Fruit fly (Drosophila melanogaster) whole organism, embryonic: ENCODE data around the gene AcCoAS.

ENCODE experiments used
- Ada2b ChIP-seq: fragments of 200-800 bp; sonication (Bioruptor generic); IDR thresholded peaks from 2 replicates; pipeline ENCODE4 v1.3.6; 2022; ENCODE audit warnings: missing biosample characterization, missing genetic modification characterization
- C15 ChIP-seq: fragments of 200-800 bp; sonication (Bioruptor generic); IDR thresholded peaks from 3 replicates; pipeline ENCODE4 v1.3.6; 2022; ENCODE audit warnings: missing biosample characterization, missing genetic modification characterization
- CG12236 ChIP-seq: fragments of 200-800 bp; sonication (Bioruptor generic); optimal IDR thresholded peaks from 2 replicates; lab custom pipeline; 2016; ENCODE audit warnings: missing biosample characterization, missing genetic modification characterization
- CG12769 ChIP-seq: fragments of 200-800 bp; sonication (Bioruptor generic); optimal IDR thresholded peaks from 2 replicates; lab custom pipeline; 2019; ENCODE audit warnings: missing biosample characterization, mild to moderate bottlenecking, missing genetic modification characterization, moderate library complexity
- CG13775 ChIP-seq: fragments of 200-800 bp; sonication (Bioruptor generic); optimal IDR thresholded peaks from 3 replicates; lab custom pipeline; 2017; ENCODE audit warnings: missing biosample characterization, mild to moderate bottlenecking, missing genetic modification characterization
- CG14965 ChIP-seq: fragments of 200-800 bp; sonication (Bioruptor generic); optimal IDR thresholded peaks from 2 replicates; lab custom pipeline; 2016; ENCODE audit warnings: missing biosample characterization, missing genetic modification characterization, borderline replicate concordance
- CG16815 ChIP-seq: fragments of 200-800 bp; sonication (Bioruptor generic); optimal IDR thresholded peaks from 3 replicates; lab custom pipeline; 2017; ENCODE audit warnings: missing biosample characterization, mild to moderate bottlenecking, missing genetic modification characterization
- CG18764 ChIP-seq: fragments of 200-800 bp; sonication (Bioruptor generic); optimal IDR thresholded peaks from 3 replicates; lab custom pipeline; 2016; ENCODE audit warnings: missing biosample characterization, missing genetic modification characterization
- CG2875 ChIP-seq: fragments of 200-800 bp; sonication (Bioruptor generic); optimal IDR thresholded peaks from 2 replicates; lab custom pipeline; 2017; ENCODE audit warnings: missing biosample characterization, mild to moderate bottlenecking, missing genetic modification characterization, missing genetic modification reagents
- CG34376 ChIP-seq: fragments of 200-800 bp; sonication (Bioruptor generic); optimal IDR thresholded peaks from 2 replicates; lab custom pipeline; 2018; ENCODE audit warnings: missing biosample characterization, mild to moderate bottlenecking, missing genetic modification characterization
- CG3995 ChIP-seq: fragments of 200-800 bp; sonication (Bioruptor generic); optimal IDR thresholded peaks from 3 replicates; lab custom pipeline; 2016; ENCODE audit warnings: missing biosample characterization, missing genetic modification characterization
- CG4328 ChIP-seq: fragments of 200-800 bp; sonication (Bioruptor generic); optimal IDR thresholded peaks from 3 replicates; lab custom pipeline; 2017; ENCODE audit warnings: missing biosample characterization, missing genetic modification reagents, missing genetic modification characterization
- CG6765 ChIP-seq: fragments of 200-800 bp; sonication (Bioruptor generic); optimal IDR thresholded peaks from 3 replicates; lab custom pipeline; 2017; ENCODE audit warnings: missing biosample characterization, mild to moderate bottlenecking, missing genetic modification characterization
- CG7357 ChIP-seq: fragments of 200-800 bp; sonication (Bioruptor generic); IDR thresholded peaks from 3 replicates; pipeline ENCODE4 v1.3.6; 2022; ENCODE audit warnings: missing biosample characterization, missing genetic modification characterization
- CG8359 ChIP-seq: fragments of 200-800 bp; sonication (Bioruptor generic); optimal IDR thresholded peaks from 2 replicates; lab custom pipeline; 2017; ENCODE audit warnings: missing biosample characterization, mild to moderate bottlenecking, missing genetic modification characterization, borderline replicate concordance
- CG9215 ChIP-seq: fragments of 200-800 bp; sonication (Bioruptor generic); IDR thresholded peaks from 2 replicates; pipeline ENCODE4 v1.3.6; 2022; ENCODE audit warnings: missing biosample characterization, missing genetic modification characterization
- CrebB ChIP-seq: fragments of 200-800 bp; sonication (Bioruptor generic); optimal IDR thresholded peaks from 3 replicates; lab custom pipeline; 2018; ENCODE audit warnings: missing biosample characterization, mild to moderate bottlenecking, missing genetic modification characterization
- Dbx ChIP-seq: fragments of 200-800 bp; sonication (Bioruptor generic); IDR thresholded peaks from 3 replicates; pipeline ENCODE4 v1.3.6; 2022; ENCODE audit warnings: missing biosample characterization, missing genetic modification characterization
- Dip3 ChIP-seq: fragments of 200-800 bp; sonication (Bioruptor generic); optimal IDR thresholded peaks from 3 replicates; lab custom pipeline; 2016; ENCODE audit warnings: missing biosample characterization, missing genetic modification characterization
- Ets97D ChIP-seq: fragments of 200-800 bp; sonication (Bioruptor generic); optimal IDR thresholded peaks from 3 replicates; lab custom pipeline; 2016; ENCODE audit warnings: missing biosample characterization, missing genetic modification characterization
- Fer3 ChIP-seq: fragments of 200-800 bp; sonication (Bioruptor generic); optimal IDR thresholded peaks from 2 replicates; lab custom pipeline; 2018; ENCODE audit warnings: missing biosample characterization, mild to moderate bottlenecking, missing genetic modification characterization, moderate library complexity
- HmgD ChIP-seq: fragments of 200-800 bp; sonication (Bioruptor generic); optimal IDR thresholded peaks from 3 replicates; lab custom pipeline; 2016; ENCODE audit warnings: missing biosample characterization, missing genetic modification characterization
- Hr78 ChIP-seq, 2 experiments: fragments of 200-800 bp in 1 of 2; fragments of >200 bp in 1 of 2; sonication (Bioruptor generic) in 1 of 2; optimal IDR thresholded peaks; 2 replicates each; lab custom pipeline; 2017 to 2019; ENCODE audit warnings: missing biosample characterization in 2 of 2, missing genetic modification characterization in 2 of 2, mild to moderate bottlenecking in 1 of 2, moderate library complexity in 1 of 2
- Mes4 ChIP-seq: fragments of 200-800 bp; sonication (Bioruptor generic); optimal IDR thresholded peaks from 2 replicates; lab custom pipeline; 2016; ENCODE audit warnings: missing biosample characterization, missing genetic modification characterization
- Oaz ChIP-seq: fragments of 200-800 bp; sonication (Bioruptor generic); IDR thresholded peaks from 2 replicates; pipeline ENCODE4 v1.3.6; 2022; ENCODE audit warnings: missing biosample characterization, missing genetic modification characterization
- Rfx ChIP-seq: fragments of 200-800 bp; sonication (Bioruptor generic); IDR thresholded peaks from 2 replicates; pipeline ENCODE4 v1.3.6; 2022; ENCODE audit warnings: missing biosample characterization, missing genetic modification characterization
- Sin3A ChIP-seq: fragments of >200 bp; optimal IDR thresholded peaks from 2 replicates; lab custom pipeline; 2018
- Ssrp ChIP-seq: fragments of 200-800 bp; sonication (Bioruptor generic); optimal IDR thresholded peaks from 2 replicates; lab custom pipeline; 2018; ENCODE audit warnings: missing biosample characterization, mild to moderate bottlenecking, missing genetic modification characterization, moderate library complexity
- ash1 ChIP-seq: fragments of 200-800 bp; sonication (Bioruptor generic); optimal IDR thresholded peaks from 2 replicates; lab custom pipeline; 2018; ENCODE audit warnings: missing biosample characterization, mild to moderate bottlenecking, missing genetic modification characterization
- btn ChIP-seq: fragments of 200-800 bp; sonication (Bioruptor generic); optimal IDR thresholded peaks from 2 replicates; lab custom pipeline; 2016; ENCODE audit warnings: missing biosample characterization, missing genetic modification characterization
- chif ChIP-seq, 2 experiments: fragments of 200-800 bp; sonication (Bioruptor generic); optimal IDR thresholded peaks; 3 replicates each; lab custom pipeline; 2016; ENCODE audit warnings: missing biosample characterization in 2 of 2, missing genetic modification characterization in 2 of 2
- dpn ChIP-seq, 2 experiments: fragments of 200-800 bp; sonication (Bioruptor generic); optimal IDR thresholded peaks; 3 replicates each; lab custom pipeline; 2016; ENCODE audit warnings: missing biosample characterization in 2 of 2, missing genetic modification characterization in 2 of 2
- emc ChIP-seq: fragments of 200-800 bp; sonication (Bioruptor generic); optimal IDR thresholded peaks from 2 replicates; lab custom pipeline; 2016; ENCODE audit warnings: missing biosample characterization, missing genetic modification characterization
- gfzf ChIP-seq: fragments of 200-800 bp; sonication (Bioruptor generic); optimal IDR thresholded peaks from 2 replicates; lab custom pipeline; 2016; ENCODE audit warnings: missing biosample characterization, mild to moderate bottlenecking, missing genetic modification characterization, moderate library complexity
- gro ChIP-seq: fragments of 200-800 bp; sonication (Bioruptor generic); optimal IDR thresholded peaks from 2 replicates; lab custom pipeline; 2016; ENCODE audit warnings: missing biosample characterization, missing genetic modification characterization
- gsb ChIP-seq: fragments of 200-800 bp; sonication (Bioruptor generic); IDR thresholded peaks from 2 replicates; pipeline ENCODE4 v1.3.6; 2022; ENCODE audit warnings: missing biosample characterization, missing genetic modification characterization
- inv ChIP-seq: fragments of 200-800 bp; sonication (Bioruptor generic); IDR thresholded peaks from 2 replicates; pipeline ENCODE4 v1.3.6; 2022; ENCODE audit warnings: missing biosample characterization, missing genetic modification characterization; ENCODE audit not compliant: partially characterized antibody
- oc ChIP-seq: fragments of 200-800 bp; sonication (Bioruptor generic); optimal IDR thresholded peaks from 2 replicates; lab custom pipeline; 2018; ENCODE audit warnings: missing biosample characterization, mild to moderate bottlenecking, missing genetic modification characterization, moderate library complexity
- onecut ChIP-seq: fragments of 200-800 bp; sonication (Bioruptor generic); IDR thresholded peaks from 2 replicates; pipeline ENCODE4 v1.3.6; 2022; ENCODE audit warnings: missing biosample characterization, missing genetic modification characterization
- otp ChIP-seq: fragments of 200-800 bp; sonication (Bioruptor generic); IDR thresholded peaks from 3 replicates; pipeline ENCODE4, ENCODE4 v1.3.6; 2022; ENCODE audit warnings: missing biosample characterization, missing genetic modification characterization
- pum ChIP-seq: fragments of 200-800 bp; sonication (Bioruptor generic); optimal IDR thresholded peaks from 2 replicates; lab custom pipeline; 2016; ENCODE audit warnings: missing biosample characterization, missing genetic modification characterization
- repo ChIP-seq: fragments of 200-800 bp; sonication (Bioruptor generic); optimal IDR thresholded peaks from 2 replicates; lab custom pipeline; 2016; ENCODE audit warnings: missing biosample characterization, missing genetic modification characterization
- ro ChIP-seq: fragments of 200-800 bp; sonication (Bioruptor generic); IDR thresholded peaks from 2 replicates; pipeline ENCODE4 v1.3.6; 2022; ENCODE audit warnings: missing biosample characterization, missing genetic modification characterization
- row ChIP-seq: fragments of 200-800 bp; sonication (Bioruptor generic); IDR thresholded peaks from 3 replicates; pipeline ENCODE4 v1.3.6; 2022; ENCODE audit warnings: missing biosample characterization, missing genetic modification characterization
- salm ChIP-seq: fragments of 200-800 bp; sonication (Bioruptor generic); optimal IDR thresholded peaks from 2 replicates; lab custom pipeline; 2018; ENCODE audit warnings: missing biosample characterization, mild to moderate bottlenecking, missing genetic modification characterization
- sens ChIP-seq: fragments of 200-800 bp; sonication (Bioruptor generic); peaks from one replicate; lab custom pipeline; 2016; ENCODE audit warnings: missing biosample characterization, missing genetic modification characterization
- sim ChIP-seq: fragments of 200-800 bp; sonication (Bioruptor generic); IDR thresholded peaks from 2 replicates; pipeline ENCODE4 v1.3.6; 2022; ENCODE audit warnings: missing biosample characterization, missing genetic modification characterization
- sna ChIP-seq: fragments of 200-800 bp; sonication (Bioruptor generic); IDR thresholded peaks from 2 replicates; pipeline ENCODE4 v1.3.6; 2022; ENCODE audit warnings: missing biosample characterization, missing genetic modification characterization; ENCODE audit not compliant: partially characterized antibody
- sug ChIP-seq: fragments of 200-800 bp; optimal IDR thresholded peaks from 2 replicates; lab custom pipeline; 2019; ENCODE audit warnings: missing biosample characterization, mild to moderate bottlenecking, missing genetic modification characterization, moderate library complexity
- tx ChIP-seq: fragments of 200-800 bp; sonication (Bioruptor generic); optimal IDR thresholded peaks from 2 replicates; lab custom pipeline; 2016; ENCODE audit warnings: missing biosample characterization, missing genetic modification characterization
- wdn ChIP-seq: fragments of 200-800 bp; sonication (Bioruptor generic); IDR thresholded peaks from 2 replicates; pipeline ENCODE4 v1.3.6; 2022; ENCODE audit warnings: missing biosample characterization, missing genetic modification characterization
- yki ChIP-seq: fragments of >200 bp; optimal IDR thresholded peaks from 3 replicates; lab custom pipeline; 2018

Gene AcCoAS

dm6 chr3L:21304400-21304799, 24.4 kb upstream of the AcCoAS start, which contains the start of the genes CG11309 and CG7632 (continued):
- TF ChIP-seq HmgD (GFP tag; lab: Kevin White, UChicago) (peak; percentile 97), inv (GFP tag; lab: Robert Waterston, UW) (no peak), chif (GFP tag; optimal IDR thresholded peaks at IDR 0.05; lab: Kevin White, UChicago) (peak; percentile 98 to 99), CG8359 (GFP tag; lab: Kevin White, UChicago) (peak; percentile 95), CG4328 (GFP tag; lab: Kevin White, UChicago) (peak; percentile 100), CG16815 (GFP tag; lab: Kevin White, UChicago) (peak; percentile 92), row (GFP tag; lab: Robert Waterston, UW) (peak; percentile 99), wdn (GFP tag; lab: Robert Waterston, UW) (peak; percentile 97), Fer3 (tag; lab: Kevin White, UChicago) (peak; percentile 100), CrebB (peak; percentile 100), otp (GFP tag; lab: Robert Waterston, UW) (peak; percentile 98), sna (GFP tag; lab: Robert Waterston, UW) (no peak; the same call in 1 of the 2 replicates), pum (peak; percentile 98), oc (tag; lab: Kevin White, UChicago) (peak; percentile 99), Dip3 (GFP tag; lab: Kevin White, UChicago) (peak; percentile 98), ash1 (GFP tag; lab: Kevin White, UChicago) (peak; percentile 98), Oaz (GFP tag; lab: Robert Waterston, UW) (peak; percentile 97), CG13775 (GFP tag; lab: Kevin White, UChicago) (peak; percentile 99), Ada2b (peak; percentile 97), btn (peak; percentile 98), emc (GFP tag; lab: Kevin White, UChicago) (peak; percentile 96), sim (GFP tag; lab: Robert Waterston, UW) (peak; percentile 98), CG2875 (GFP tag; lab: Kevin White, UChicago) (peak; percentile 99), repo (GFP tag; lab: Kevin White, UChicago) (peak; percentile 98), salm (peak; percentile 100), CG6765 (GFP tag; lab: Kevin White, UChicago) (peak; percentile 99), CG14965 (GFP tag; lab: Kevin White, UChicago) (peak; percentile 91), C15 (GFP tag; lab: Robert Waterston, UW) (peak; percentile 96), Ets97D (GFP tag; lab: Kevin White, UChicago) (peak; percentile 95), CG12769 (tag; lab: Kevin White, UChicago) (peak; percentile 100), Mes4 (GFP tag; lab: Kevin White, UChicago) (peak; percentile 98), dpn (GFP tag; optimal IDR thresholded peaks at IDR 0.05; lab: Kevin White, UChicago) (peak; percentile 98 to 99), ro (GFP tag; lab: Robert Waterston, UW) (peak; percentile 81), sens (GFP tag; lab: Kevin White, UChicago) (peak; percentile 100), gsb (peak; percentile 94), yki (lab: Kevin White, UChicago) (peak; percentile 57), CG34376 (GFP tag; lab: Kevin White, UChicago) (peak; percentile 100), Sin3A (lab: Kevin White, UChicago) (peak; percentile 9), Dbx (GFP tag; lab: Robert Waterston, UW) (peak; percentile 98), Rfx (GFP tag; lab: Robert Waterston, UW) (peak; percentile 98), CG3995 (GFP tag; lab: Kevin White, UChicago) (peak; percentile 87), Hr78 (GFP tag; optimal IDR thresholded peaks at IDR 0.05; lab: Kevin White, UChicago) (peak in 1 of 2 experiments; percentile 98), tx (GFP tag; lab: Kevin White, UChicago) (peak; percentile 97), gro (GFP tag; lab: Kevin White, UChicago) (peak; percentile 99), onecut (GFP tag; lab: Robert Waterston, UW) (peak; percentile 98), CG12236 (GFP tag; lab: Kevin White, UChicago) (peak; percentile 98), CG7357 (peak; percentile 85), gfzf (GFP tag; lab: Kevin White, UChicago) (peak; percentile 40), Ssrp (peak; percentile 99), sug (peak; percentile 99), CG18764 (GFP tag; lab: Kevin White, UChicago) (peak; percentile 98), CG9215 (peak; percentile 87)
